Worm (Caenorhabditis elegans): ENCODE results near the gene T28H11.7.

Gene T28H11.7

DNA sequence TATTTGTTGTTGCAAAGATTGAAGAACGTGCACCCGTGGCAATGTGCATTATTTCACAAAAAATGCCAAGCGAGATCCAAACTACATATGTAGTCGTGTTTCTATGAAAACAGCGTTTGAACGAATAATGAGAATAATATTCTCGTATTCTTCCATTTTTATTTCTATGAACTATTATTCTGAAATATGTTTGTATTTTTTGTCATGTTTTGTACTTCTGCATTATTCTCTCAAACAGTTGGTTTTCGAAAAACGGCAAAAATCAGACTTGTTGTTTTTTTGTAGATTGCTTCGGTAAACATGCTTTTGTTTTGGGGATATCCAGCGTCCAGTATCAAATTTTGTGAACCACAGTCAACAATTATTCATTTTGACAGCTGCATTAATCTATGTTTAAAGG is 30.7 kb downstream of the T28H11.7 start, which contains the start of gene clec-177:
Gene clec-177 (plus strand): TSS at position 301 of the 400 bp plus-strand sequence.
- no peak for TF ChIP-seq nhr-23 (tag; optimal IDR thresholded peaks at IDR 0.05)
- TF ChIP-seq nhr-25 (tag; optimal IDR thresholded peaks at IDR 0.05) = no peak
- no peak for TF ChIP-seq ztf-4 (tag; optimal IDR thresholded peaks at IDR 0.05)
- TF ChIP-seq fkh-2 (tag; optimal IDR thresholded peaks at IDR 0.05) = no peak
- TF ChIP-seq pqm-1 (tag; optimal IDR thresholded peaks at IDR 0.05) = no peak
- TF ChIP-seq snpc-4 (tag; optimal IDR thresholded peaks at IDR 0.05) = no peak
- no peak for TF ChIP-seq nhr-77 (tag; optimal IDR thresholded peaks at IDR 0.05)
- TF ChIP-seq ceh-82 (tag; optimal IDR thresholded peaks at IDR 0.05) = no peak
- TF ChIP-seq sea-2 (GFP tag; optimal IDR thresholded peaks at IDR 0.05) = no peak
- no peak for TF ChIP-seq ZK546.5 (tag; optimal IDR thresholded peaks at IDR 0.05)
- TF ChIP-seq mml-1 (tag; optimal IDR thresholded peaks at IDR 0.05) = no peak
- no peak for TF ChIP-seq R02D3.7 (tag; optimal IDR thresholded peaks at IDR 0.05)

ce11 chrIV:4983746-4984145 is 33.2 kb downstream of the T28H11.7 start, which contains the start of gene clec-176:
Gene clec-176, plus strand, starts transcription at chrIV:4984046.
- TF ChIP-seq lin-39 (tag; optimal IDR thresholded peaks at IDR 0.05) (no peak), nhr-67 (tag; optimal IDR thresholded peaks at IDR 0.05) (no peak), nhr-76 (tag; optimal IDR thresholded peaks at IDR 0.05) (no peak), lsy-12 (tag; optimal IDR thresholded peaks at IDR 0.05) (no peak), fkh-10 (GFP tag; optimal IDR thresholded peaks at IDR 0.05) (no peak), egl-27 (tag; optimal IDR thresholded peaks at IDR 0.05) (no peak), aly-2 (tag; optimal IDR thresholded peaks at IDR 0.05) (no peak), tbx-2 (tag; optimal IDR thresholded peaks at IDR 0.05) (no peak), nfya-1 (tag; optimal IDR thresholded peaks at IDR 0.05; ENCODE audit: insufficient read depth) (no peak), fkh-2 (tag; optimal IDR thresholded peaks at IDR 0.05) (no peak), pha-4 (tag; optimal IDR thresholded peaks at IDR 0.05) (no peak), elt-1 (tag; optimal IDR thresholded peaks at IDR 0.05) (no peak)

DNA sequence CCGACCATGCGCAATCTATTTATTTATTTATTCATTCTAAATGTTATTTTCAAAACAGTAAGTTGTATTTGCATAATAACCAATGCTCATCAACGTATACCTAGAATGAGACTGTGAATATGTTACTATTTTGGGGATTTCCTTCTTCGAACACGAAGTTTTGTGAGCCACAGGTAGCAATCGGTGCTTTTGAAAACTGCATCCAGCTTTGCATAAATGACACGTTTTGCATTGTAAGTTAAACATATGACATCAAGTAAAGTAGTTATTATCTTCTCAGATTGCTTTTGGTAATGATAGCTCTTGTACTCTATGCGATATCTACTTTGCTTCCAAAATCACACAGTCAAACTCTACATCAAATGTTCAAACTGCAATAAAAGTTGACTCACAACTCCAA is 34.5 kb downstream of the T28H11.7 start, which contains the start of gene E03H12.4:
Gene E03H12.4 (plus strand): TSS at position 120 of the 400 bp plus-strand sequence.
- TF ChIP-seq egl-5 (tag; optimal IDR thresholded peaks at IDR 0.05) (no peak), lin-15B (tag; optimal IDR thresholded peaks at IDR 0.05) (no peak), nfya-1 (tag; optimal IDR thresholded peaks at IDR 0.05; ENCODE audit: insufficient read depth) (no peak), nhr-77 (tag; optimal IDR thresholded peaks at IDR 0.05) (no peak)

ce11 chrIV:4981027-4981426 is 35.9 kb downstream of the T28H11.7 start, which contains the start of gene srz-24:
Gene srz-24, minus strand, starts transcription at chrIV:4981127.
- TF ChIP-seq elt-1 (tag; optimal IDR thresholded peaks at IDR 0.05) (no peak), nhr-23 (tag; optimal IDR thresholded peaks at IDR 0.05) (no peak), ceh-82 (tag; optimal IDR thresholded peaks at IDR 0.05) (no peak), mdl-1 (tag; optimal IDR thresholded peaks at IDR 0.05) (no peak), nhr-28 (tag; optimal IDR thresholded peaks at IDR 0.05) (no peak), unc-62 (GFP tag; optimal IDR thresholded peaks at IDR 0.05) (no peak), fkh-2 (tag; optimal IDR thresholded peaks at IDR 0.05) (no peak), nhr-43 (tag; optimal IDR thresholded peaks at IDR 0.05; ENCODE audit: poor library complexity, severe bottlenecking) (no peak), daf-12 (tag; optimal IDR thresholded peaks at IDR 0.05) (no peak), nhr-11 (tag; optimal IDR thresholded peaks at IDR 0.05) (no peak), snpc-4 (tag; optimal IDR thresholded peaks at IDR 0.05) (no peak), skn-1 (tag; optimal IDR thresholded peaks at IDR 0.05) (no peak), egl-5 (tag; optimal IDR thresholded peaks at IDR 0.05) (no peak)

- TF ChIP-seq eor-1 (tag; optimal IDR thresholded peaks at IDR 0.05) (no peak), mdl-1 (tag; optimal IDR thresholded peaks at IDR 0.05) (no peak), ceh-82 (tag; optimal IDR thresholded peaks at IDR 0.05) (no peak), nhr-76 (tag; optimal IDR thresholded peaks at IDR 0.05) (no peak), nhr-67 (tag; optimal IDR thresholded peaks at IDR 0.05) (no peak), ZK546.5 (tag; optimal IDR thresholded peaks at IDR 0.05) (no peak), nhr-23 (tag; optimal IDR thresholded peaks at IDR 0.05) (no peak), lin-15B (tag; optimal IDR thresholded peaks at IDR 0.05) (no peak), egl-5 (tag; optimal IDR thresholded peaks at IDR 0.05) (no peak), ztf-4 (tag; optimal IDR thresholded peaks at IDR 0.05) (no peak), elt-3 (tag; optimal IDR thresholded peaks at IDR 0.05) (no peak), ztf-11 (tag; optimal IDR thresholded peaks at IDR 0.05) (no peak), hmg-11 (tag; optimal IDR thresholded peaks at IDR 0.05) (no peak)
Measured at ce11 chrIV:4977176-4977693, 39.7 kb downstream of the T28H11.7 start, which contains the start of gene E03H12.5. Gene E03H12.5, plus strand, starts transcription at chrIV:4977226.
